Fruit fly (Drosophila melanogaster) whole organism, embryonic: ENCODE results near the gene usp.

Experiments used
- Adf1 ChIP-seq: fragments of 200-800 bp; sonication (Bioruptor generic); IDR thresholded peaks from 2 replicates; pipeline ENCODE4 v1.3.6; 2022; ENCODE audit warnings: missing biosample characterization, missing genetic modification characterization
- C15 ChIP-seq: fragments of 200-800 bp; sonication (Bioruptor generic); IDR thresholded peaks from 3 replicates; pipeline ENCODE4 v1.3.6; 2022; ENCODE audit warnings: missing biosample characterization, missing genetic modification characterization
- CG10209 ChIP-seq: fragments of 200-800 bp; sonication (Bioruptor generic); optimal IDR thresholded peaks from 3 replicates; lab custom pipeline; 2017; ENCODE audit warnings: missing biosample characterization, mild to moderate bottlenecking, missing genetic modification characterization, missing genetic modification reagents
- CG10274 ChIP-seq: fragments of 200-800 bp; sonication (Bioruptor generic); optimal IDR thresholded peaks from 3 replicates; lab custom pipeline; 2017; ENCODE audit warnings: missing biosample characterization, mild to moderate bottlenecking, missing genetic modification characterization
- CG10462 ChIP-seq: fragments of 200-800 bp; sonication (Bioruptor generic); optimal IDR thresholded peaks from 2 replicates; lab custom pipeline; 2016; ENCODE audit warnings: missing biosample characterization, missing genetic modification characterization
- CG10654 ChIP-seq: fragments of 200-800 bp; sonication (Bioruptor generic); optimal IDR thresholded peaks from 2 replicates; lab custom pipeline; 2016; ENCODE audit warnings: missing biosample characterization, missing genetic modification characterization
- CG1233 ChIP-seq: fragments of 200-800 bp; sonication (Bioruptor generic); optimal IDR thresholded peaks from 4 replicates; lab custom pipeline; 2018; ENCODE audit warnings: missing biosample characterization, mild to moderate bottlenecking, missing genetic modification characterization
- CG13287 ChIP-seq: fragments of 200-800 bp; sonication (Bioruptor generic); IDR thresholded peaks from 2 replicates; pipeline ENCODE4 v1.3.6; 2022; ENCODE audit warnings: missing biosample characterization, missing genetic modification characterization; ENCODE audit not compliant: partially characterized antibody
- CG18262 ChIP-seq: fragments of 200-800 bp; optimal IDR thresholded peaks from 3 replicates; lab custom pipeline; 2019; ENCODE audit warnings: missing biosample characterization, mild to moderate bottlenecking, missing genetic modification characterization, moderate library complexity
- CG30403 ChIP-seq: fragments of 200-800 bp; sonication (Bioruptor generic); optimal IDR thresholded peaks from 3 replicates; lab custom pipeline; 2016; ENCODE audit warnings: missing biosample characterization, missing genetic modification characterization
- CG30431 ChIP-seq: fragments of 200-800 bp; sonication (Bioruptor generic); optimal IDR thresholded peaks from 2 replicates; lab custom pipeline; 2017; ENCODE audit warnings: missing biosample characterization, missing genetic modification characterization
- CG3995 ChIP-seq: fragments of 200-800 bp; sonication (Bioruptor generic); optimal IDR thresholded peaks from 3 replicates; lab custom pipeline; 2016; ENCODE audit warnings: missing biosample characterization, missing genetic modification characterization
- CG4282 ChIP-seq: fragments of 200-800 bp; sonication (Bioruptor generic); optimal IDR thresholded peaks from 2 replicates; lab custom pipeline; 2016; ENCODE audit warnings: missing biosample characterization, missing genetic modification characterization
- CG4617 ChIP-seq: fragments of 200-800 bp; sonication (Bioruptor generic); optimal IDR thresholded peaks from 3 replicates; lab custom pipeline; 2016; ENCODE audit warnings: missing biosample characterization, missing genetic modification characterization, borderline replicate concordance
- CG5180 ChIP-seq: fragments of 200-800 bp; sonication (Bioruptor generic); optimal IDR thresholded peaks from 3 replicates; lab custom pipeline; 2017; ENCODE audit warnings: missing biosample characterization, missing genetic modification characterization, mild to moderate bottlenecking, moderate library complexity, missing genetic modification reagents
- CG6683 ChIP-seq: fragments of 200-800 bp; sonication (Bioruptor generic); optimal IDR thresholded peaks from 2 replicates; lab custom pipeline; 2017; ENCODE audit warnings: missing biosample characterization, mild to moderate bottlenecking, missing genetic modification characterization, missing genetic modification reagents
- CG8924 ChIP-seq: fragments of 200-800 bp; optimal IDR thresholded peaks from 3 replicates; lab custom pipeline; 2019; ENCODE audit warnings: missing biosample characterization, mild to moderate bottlenecking, missing genetic modification characterization, moderate library complexity
- CG9876 ChIP-seq: fragments of 200-800 bp; sonication (Bioruptor generic); optimal IDR thresholded peaks from 2 replicates; lab custom pipeline; 2016; ENCODE audit warnings: missing biosample characterization, missing genetic modification characterization
- CHES-1-like ChIP-seq: fragments of 200-800 bp; sonication (Bioruptor generic); optimal IDR thresholded peaks from 2 replicates; lab custom pipeline; 2016; ENCODE audit warnings: missing biosample characterization, missing genetic modification characterization
- D ChIP-seq, 2 experiments: fragments of 200-800 bp in 1 of 2; fragments of >200 bp in 1 of 2; sonication (Bioruptor generic) in 1 of 2; optimal IDR thresholded peaks; 2 replicates in 1 of 2; 3 replicates in 1 of 2; lab custom pipeline; 2017; ENCODE audit warnings: mild to moderate bottlenecking in 1 of 2, missing biosample characterization in 1 of 2, missing genetic modification characterization in 1 of 2, missing genetic modification reagents in 1 of 2
- HHEX ChIP-seq: fragments of 200-800 bp; sonication (Bioruptor generic); optimal IDR thresholded peaks from 3 replicates; lab custom pipeline; 2017; ENCODE audit warnings: missing biosample characterization, mild to moderate bottlenecking, missing genetic modification characterization, missing genetic modification reagents
- HmgD ChIP-seq: fragments of 200-800 bp; sonication (Bioruptor generic); optimal IDR thresholded peaks from 3 replicates; lab custom pipeline; 2016; ENCODE audit warnings: missing biosample characterization, missing genetic modification characterization
- Hmr ChIP-seq: fragments of 200-800 bp; sonication (Bioruptor generic); optimal IDR thresholded peaks from 3 replicates; lab custom pipeline; 2017; ENCODE audit warnings: mild to moderate bottlenecking, missing biosample characterization, missing genetic modification reagents, missing genetic modification characterization
- Kr ChIP-seq: fragments of 200-800 bp; sonication (Bioruptor generic); optimal IDR thresholded peaks from 2 replicates; lab custom pipeline; 2017; ENCODE audit warnings: missing biosample characterization, mild to moderate bottlenecking, missing genetic modification characterization
- MESR4 ChIP-seq: fragments of 200-800 bp; sonication (Bioruptor generic); optimal IDR thresholded peaks from 2 replicates; lab custom pipeline; 2018; ENCODE audit warnings: missing biosample characterization, mild to moderate bottlenecking, missing genetic modification characterization, moderate library complexity
- Med ChIP-seq: fragments of 200-800 bp; sonication (Bioruptor generic); peaks from one replicate; lab custom pipeline; 2016; ENCODE audit warnings: missing biosample characterization, missing genetic modification characterization, mild to moderate bottlenecking, inconsistent platforms, moderate library complexity
- Ravus ChIP-seq: fragments of 200-800 bp; sonication (Bioruptor generic); IDR thresholded peaks from 2 replicates; pipeline ENCODE4 v1.3.6; 2022; ENCODE audit warnings: missing biosample characterization, missing genetic modification characterization
- Sox102F ChIP-seq: fragments of 200-800 bp; sonication (Bioruptor generic); optimal IDR thresholded peaks from 2 replicates; lab custom pipeline; 2018; ENCODE audit warnings: missing biosample characterization, mild to moderate bottlenecking, missing genetic modification characterization, moderate library complexity
- Tbp ChIP-seq: fragments of >200 bp; optimal IDR thresholded peaks from 2 replicates; lab custom pipeline; 2018; ENCODE audit warnings: missing biosample characterization, missing genetic modification characterization
- Xbp1 ChIP-seq: fragments of 200-800 bp; sonication (Bioruptor generic); optimal IDR thresholded peaks from 3 replicates; lab custom pipeline; 2016; ENCODE audit warnings: missing biosample characterization, mild to moderate bottlenecking, missing genetic modification characterization
- aop ChIP-seq: fragments of 200-800 bp; sonication (Bioruptor generic); IDR thresholded peaks from 2 replicates; pipeline ENCODE4 v1.3.6; 2022; ENCODE audit warnings: missing biosample characterization, missing genetic modification characterization
- bbx ChIP-seq: fragments of 200-800 bp; sonication (Bioruptor generic); IDR thresholded peaks from 2 replicates; pipeline ENCODE4 v1.3.6; 2022; ENCODE audit warnings: missing biosample characterization, missing genetic modification characterization; ENCODE audit not compliant: partially characterized antibody
- bigmax ChIP-seq: fragments of 200-800 bp; sonication (Bioruptor generic); optimal IDR thresholded peaks from 2 replicates; lab custom pipeline; 2018; ENCODE audit warnings: missing biosample characterization, mild to moderate bottlenecking, missing genetic modification characterization
- caup ChIP-seq: fragments of 200-800 bp; sonication (Bioruptor generic); optimal IDR thresholded peaks from 3 replicates; lab custom pipeline; 2017; ENCODE audit warnings: missing biosample characterization, mild to moderate bottlenecking, missing genetic modification characterization, moderate library complexity; ENCODE audit not compliant: severe bottlenecking
- dysf ChIP-seq: fragments of 200-800 bp; sonication (Bioruptor generic); IDR thresholded peaks from 3 replicates; pipeline ENCODE4 v1.3.6; 2022; ENCODE audit warnings: missing biosample characterization, missing genetic modification characterization
- hkb ChIP-seq, 2 experiments: fragments of 200-800 bp in 1 of 2; fragments of >200 bp in 1 of 2; sonication (Bioruptor generic) in 1 of 2; IDR thresholded peaks in 1 of 2; optimal IDR thresholded peaks in 1 of 2; 2 replicates each; pipeline versions ENCODE4 v1.3.6 to Lab custom; 2017 to 2022; ENCODE audit warnings: missing biosample characterization in 1 of 2, missing genetic modification characterization in 1 of 2
- inv ChIP-seq: fragments of 200-800 bp; sonication (Bioruptor generic); IDR thresholded peaks from 2 replicates; pipeline ENCODE4 v1.3.6; 2022; ENCODE audit warnings: missing biosample characterization, missing genetic modification characterization; ENCODE audit not compliant: partially characterized antibody
- jing ChIP-seq: fragments of 200-800 bp; sonication (Bioruptor generic); optimal IDR thresholded peaks from 2 replicates; lab custom pipeline; 2018; ENCODE audit warnings: missing biosample characterization, mild to moderate bottlenecking, missing genetic modification characterization
- ken ChIP-seq: fragments of 200-800 bp; sonication (Bioruptor generic); IDR thresholded peaks from 3 replicates; pipeline ENCODE4 v1.3.6; 2022; ENCODE audit warnings: missing biosample characterization, missing genetic modification characterization
- lbe ChIP-seq: fragments of 200-800 bp; sonication (Bioruptor generic); optimal IDR thresholded peaks from 2 replicates; lab custom pipeline; 2016; ENCODE audit warnings: missing biosample characterization, mild to moderate bottlenecking, missing genetic modification characterization
- maf-S ChIP-seq: fragments of 200-800 bp; sonication (Bioruptor generic); optimal IDR thresholded peaks from 2 replicates; lab custom pipeline; 2016; ENCODE audit warnings: missing biosample characterization, missing genetic modification characterization
- pita ChIP-seq: fragments of 200-800 bp; sonication (Bioruptor generic); optimal IDR thresholded peaks from 2 replicates; lab custom pipeline; 2017; ENCODE audit warnings: missing biosample characterization, mild to moderate bottlenecking, missing genetic modification characterization
- pnt ChIP-seq: fragments of 200-800 bp; sonication (Bioruptor generic); optimal IDR thresholded peaks from 3 replicates; lab custom pipeline; 2016; ENCODE audit warnings: missing biosample characterization, missing genetic modification characterization
- repo ChIP-seq: fragments of 200-800 bp; sonication (Bioruptor generic); optimal IDR thresholded peaks from 2 replicates; lab custom pipeline; 2016; ENCODE audit warnings: missing biosample characterization, missing genetic modification characterization
- rib ChIP-seq: fragments of 200-800 bp; sonication (Bioruptor generic); IDR thresholded peaks from 2 replicates; pipeline ENCODE4 v1.3.6; 2022; ENCODE audit warnings: missing biosample characterization, missing genetic modification characterization
- toy ChIP-seq: fragments of 200-800 bp; sonication (Bioruptor generic); IDR thresholded peaks from 2 replicates; pipeline ENCODE4 v1.3.6; 2022; ENCODE audit warnings: missing biosample characterization, missing genetic modification characterization
- unpg ChIP-seq: fragments of 200-800 bp; sonication (Bioruptor generic); optimal IDR thresholded peaks from 3 replicates; lab custom pipeline; 2018; ENCODE audit warnings: missing biosample characterization, mild to moderate bottlenecking, missing genetic modification characterization, moderate library complexity
- wek ChIP-seq: fragments of 200-800 bp; sonication (Bioruptor generic); optimal IDR thresholded peaks from 3 replicates; lab custom pipeline; 2018; ENCODE audit warnings: missing biosample characterization, mild to moderate bottlenecking, missing genetic modification characterization, moderate library complexity
- zen2 ChIP-seq: fragments of 200-800 bp; sonication (Bioruptor generic); IDR thresholded peaks from 3 replicates; pipeline ENCODE4 v1.3.6; 2022; ENCODE audit warnings: missing biosample characterization, missing genetic modification characterization; ENCODE audit not compliant: partially characterized antibody

The usp gene

dm6 chrX:2005840-2006239 is 36.3 kb downstream of the usp start (continued):
- TF ChIP-seq HmgD: peak; percentile 48
- peak; percentile 75 for TF ChIP-seq CG1233 (GFP tag; lab: Kevin White, UChicago)
- peak; percentile 11; the same call in 1 of the 2 replicates for TF ChIP-seq Adf1 (GFP tag; lab: Robert Waterston, UW)
- TF ChIP-seq pita: peak; percentile 16
- peak; percentile 54 for TF ChIP-seq Xbp1 (GFP tag; lab: Kevin White, UChicago)
- TF ChIP-seq bigmax (GFP tag; lab: Kevin White, UChicago): peak; percentile 28
- no peak for TF ChIP-seq CG8924 (tag; lab: Kevin White, UChicago)
- peak; percentile 54 for TF ChIP-seq CG10654 (GFP tag; lab: Kevin White, UChicago)
- TF ChIP-seq unpg (GFP tag; lab: Kevin White, UChicago): peak; percentile 71
- TF ChIP-seq CG30431 (GFP tag; lab: Kevin White, UChicago): peak; percentile 4
- no peak for TF ChIP-seq zen2 (GFP tag; lab: Robert Waterston, UW)
- TF ChIP-seq dysf (GFP tag; lab: Robert Waterston, UW): peak; percentile 46; the same call in 1 of the 3 replicates
- peak; percentile 62 for TF ChIP-seq repo (GFP tag; lab: Kevin White, UChicago)
- TF ChIP-seq aop (GFP tag; lab: Robert Waterston, UW): no peak
- TF ChIP-seq CG5180 (GFP tag; lab: Kevin White, UChicago): peak; percentile 51
- TF ChIP-seq hkb (optimal IDR thresholded peaks at IDR 0.05; lab: Kevin White, UChicago): no peak
- TF ChIP-seq hkb (GFP tag; IDR thresholded peaks at IDR 0.05; lab: Robert Waterston, UW): peak; percentile 65
- no peak for TF ChIP-seq rib (GFP tag; lab: Robert Waterston, UW)
- peak; percentile 60 for TF ChIP-seq CG30403 (GFP tag; lab: Kevin White, UChicago)
- peak; percentile 88 for TF ChIP-seq wek (GFP tag; lab: Kevin White, UChicago)
- no peak for TF ChIP-seq D (optimal IDR thresholded peaks at IDR 0.05; lab: Kevin White, UChicago)
- peak; percentile 52 for TF ChIP-seq D (GFP tag; optimal IDR thresholded peaks at IDR 0.05; lab: Kevin White, UChicago)
- TF ChIP-seq C15 (GFP tag; lab: Robert Waterston, UW): no peak
- no peak for TF ChIP-seq CG4282
- peak; percentile 72 for TF ChIP-seq Hmr
- TF ChIP-seq Med (GFP tag; lab: Kevin White, UChicago): peak; percentile 96
- TF ChIP-seq CG10462 (GFP tag; lab: Kevin White, UChicago): peak; percentile 41
- peak; percentile 49 for TF ChIP-seq maf-S (GFP tag; lab: Kevin White, UChicago)
- no peak for TF ChIP-seq inv (GFP tag; lab: Robert Waterston, UW)
- no peak for TF ChIP-seq Sox102F (GFP tag; lab: Kevin White, UChicago)
- no peak for TF ChIP-seq Kr (GFP tag; lab: Kevin White, UChicago)
- TF ChIP-seq Ravus: no peak
- no peak for TF ChIP-seq lbe (GFP tag; lab: Kevin White, UChicago)
- peak; percentile 51; the same call in 2 of the 3 replicates for TF ChIP-seq ken
- TF ChIP-seq pnt (GFP tag; lab: Kevin White, UChicago): no peak
- TF ChIP-seq CG13287 (GFP tag; lab: Robert Waterston, UW): 0 out of 2 replicates have a peak, but pooled peaks have one; percentile 7
- TF ChIP-seq CG10274: peak; percentile 48
- TF ChIP-seq CG18262 (tag; lab: Kevin White, UChicago): peak; percentile 48
- peak; percentile 20 for TF ChIP-seq CG3995
- peak; percentile 70 for TF ChIP-seq HHEX (GFP tag; lab: Kevin White, UChicago)
- no peak; the same call in 1 of the 2 replicates for TF ChIP-seq toy (GFP tag; lab: Robert Waterston, UW)
- peak; percentile 46 for TF ChIP-seq CG9876
- TF ChIP-seq CG4617 (GFP tag; lab: Kevin White, UChicago): no peak
- no peak for TF ChIP-seq Tbp
- peak; percentile 18 for TF ChIP-seq jing
- TF ChIP-seq CG6683 (GFP tag; lab: Kevin White, UChicago): peak; percentile 43
- peak; percentile 54 for TF ChIP-seq CG10209 (GFP tag; lab: Kevin White, UChicago)
- TF ChIP-seq MESR4: peak; percentile 12
- TF ChIP-seq caup (GFP tag; lab: Kevin White, UChicago): peak; percentile 82
- TF ChIP-seq CHES-1-like: peak; percentile 42
- peak; percentile 28; the same call in 1 of the 2 replicates for TF ChIP-seq bbx (GFP tag; lab: Robert Waterston, UW)
